Worm (Caenorhabditis elegans) whole organism, young adult: Measurements from ENCODE around the gene npp-27.

Experiments
- B0035.1 ChIP-seq: sonication (generic microtip); optimal IDR thresholded peaks from 2 replicates; lab custom pipeline; 2016; ENCODE audit warnings: missing genetic modification characterization, mild to moderate bottlenecking, missing compliant biosample characterization, missing genotype, missing genetic modification reagents
- C17E4.6 ChIP-seq: fragments of 200-800 bp; sonication (Bioruptor generic); IDR thresholded peaks from 2 replicates; pipeline ENCODE4 v1.3.6; 2022; ENCODE audit warnings: missing genetic modification reagents, missing genetic modification characterization, missing compliant biosample characterization
- F33H1.4 ChIP-seq: fragments of 200-800 bp; sonication (Bioruptor generic); IDR thresholded peaks from 2 replicates; pipeline ENCODE4 v1.3.6; 2022; ENCODE audit warnings: missing genetic modification reagents, missing genetic modification characterization, missing compliant biosample characterization
- F37B4.10 ChIP-seq: fragments of 200-800 bp; sonication (Bioruptor generic); IDR thresholded peaks from 2 replicates; pipeline ENCODE4 v1.3.6; 2022; ENCODE audit warnings: missing genetic modification characterization, missing compliant biosample characterization
- F57A8.1 ChIP-seq: fragments of 200-800 bp; sonication (Bioruptor generic); optimal IDR thresholded peaks from 2 replicates; lab custom pipeline; 2018; ENCODE audit warnings: mild to moderate bottlenecking, missing genetic modification characterization, moderate library complexity, missing compliant biosample characterization
- K12H6.12 ChIP-seq: fragments of 200-800 bp; sonication (Bioruptor generic); optimal IDR thresholded peaks from 2 replicates; lab custom pipeline; 2018; ENCODE audit warnings: mild to moderate bottlenecking, missing genetic modification characterization, missing compliant biosample characterization
- Y53F4B.3 ChIP-seq: fragments of 200-800 bp; sonication (Bioruptor generic); IDR thresholded peaks from 2 replicates; pipeline ENCODE4 v1.3.6; 2022; ENCODE audit warnings: missing genetic modification reagents, missing genetic modification characterization, missing compliant biosample characterization
- Y53G8AR.9 ChIP-seq: fragments of 200-800 bp; sonication (Bioruptor generic); conservative IDR thresholded peaks from 2 replicates; pipeline ENCODE4 v1.3.6; 2022; ENCODE audit warnings: missing genetic modification reagents, missing genetic modification characterization, missing compliant biosample characterization
- Y56A3A.18 ChIP-seq: fragments of 200-800 bp; sonication (Bioruptor generic); IDR thresholded peaks from 2 replicates; pipeline ENCODE4 v1.3.6; 2022; ENCODE audit warnings: missing genetic modification reagents, missing genetic modification characterization, missing compliant biosample characterization
- Y79H2A.3 ChIP-seq: fragments of 200-800 bp; sonication (Bioruptor generic); conservative IDR thresholded peaks from 2 replicates; pipeline ENCODE4 v1.3.6; 2022; ENCODE audit warnings: missing genetic modification reagents, missing genetic modification characterization, missing compliant biosample characterization
- akir-1 ChIP-seq: fragments of 200-800 bp; sonication (Bioruptor generic); optimal IDR thresholded peaks from 2 replicates; lab custom pipeline; 2018; ENCODE audit warnings: mild to moderate bottlenecking, missing genetic modification characterization, moderate library complexity, missing compliant biosample characterization
- atf-7 ChIP-seq: sonication (generic microtip); optimal IDR thresholded peaks from 2 replicates; lab custom pipeline; 2017; ENCODE audit warnings: mild to moderate bottlenecking, missing genetic modification characterization, missing compliant biosample characterization
- athp-1 ChIP-seq: sonication (generic microtip); optimal IDR thresholded peaks from 2 replicates; lab custom pipeline; 2017; ENCODE audit warnings: mild to moderate bottlenecking, missing genetic modification characterization, missing compliant biosample characterization
- attf-3 ChIP-seq: fragments of 200-800 bp; sonication (Bioruptor generic); conservative IDR thresholded peaks from 2 replicates; pipeline ENCODE4 v1.3.6; 2022; ENCODE audit warnings: missing genetic modification reagents, missing genetic modification characterization, missing compliant biosample characterization
- attf-5 ChIP-seq: fragments of 200-800 bp; sonication (Bioruptor generic); optimal IDR thresholded peaks from 2 replicates; lab custom pipeline; 2018; ENCODE audit warnings: mild to moderate bottlenecking, missing genetic modification characterization, missing compliant biosample characterization
- bed-1 ChIP-seq: fragments of 200-800 bp; sonication (Bioruptor generic); IDR thresholded peaks from 2 replicates; pipeline ENCODE4 v1.3.6; 2022; ENCODE audit warnings: missing genetic modification reagents, missing genetic modification characterization, missing compliant biosample characterization
- bed-2 ChIP-seq: fragments of 200-800 bp; sonication (Bioruptor generic); IDR thresholded peaks from 2 replicates; pipeline ENCODE4 v1.3.6; 2022; ENCODE audit warnings: missing genetic modification reagents, missing genetic modification characterization, missing compliant biosample characterization
- ccch-3 ChIP-seq: fragments of 200-800 bp; sonication (Bioruptor generic); optimal IDR thresholded peaks from 2 replicates; lab custom pipeline; 2018; ENCODE audit warnings: mild to moderate bottlenecking, missing genetic modification characterization, missing compliant biosample characterization
- chd-7 ChIP-seq: sonication (generic microtip); optimal IDR thresholded peaks from 2 replicates; lab custom pipeline; 2016; ENCODE audit warnings: mild to moderate bottlenecking, missing genetic modification characterization, moderate library complexity, missing compliant biosample characterization
- die-1 ChIP-seq: sonication (generic microtip); optimal IDR thresholded peaks from 2 replicates; lab custom pipeline; 2016; ENCODE audit warnings: missing genotype, mild to moderate bottlenecking, missing genetic modification characterization, missing compliant biosample characterization
- efl-1 ChIP-seq: fragments of 150-350 bp; optimal IDR thresholded peaks from 2 replicates; lab custom pipeline; 2014; ENCODE audit warnings: missing biosample characterization, missing genetic modification reagents, missing genetic modification characterization
- egl-44 ChIP-seq: fragments of 200-800 bp; sonication (Bioruptor generic); IDR thresholded peaks from 2 replicates; pipeline ENCODE4 v1.3.6; 2022; ENCODE audit warnings: missing genetic modification reagents, missing genetic modification characterization, missing compliant biosample characterization
- egrh-3 ChIP-seq: fragments of 200-800 bp; sonication (Bioruptor generic); IDR thresholded peaks from 2 replicates; pipeline ENCODE4 v1.3.6; 2022; ENCODE audit warnings: missing genetic modification reagents, missing genetic modification characterization, missing compliant biosample characterization
- ets-4 ChIP-seq: fragments of 200-800 bp; sonication (Bioruptor generic); optimal IDR thresholded peaks from 2 replicates; lab custom pipeline; 2018; ENCODE audit warnings: mild to moderate bottlenecking, missing genetic modification characterization, missing compliant biosample characterization
- him-1 ChIP-seq: sonication (generic microtip); optimal IDR thresholded peaks from 2 replicates; lab custom pipeline; 2016; ENCODE audit warnings: missing genotype, missing genetic modification reagents, missing genetic modification characterization, missing compliant biosample characterization
- hmg-1.2 ChIP-seq: fragments of 200-800 bp; sonication (Bioruptor generic); IDR thresholded peaks from 2 replicates; pipeline ENCODE4 v1.3.6; 2022; ENCODE audit warnings: missing genetic modification reagents, missing genetic modification characterization, missing compliant biosample characterization
- hrde-1 ChIP-seq: sonication (generic microtip); optimal IDR thresholded peaks from 2 replicates; lab custom pipeline; 2016; ENCODE audit warnings: missing genetic modification characterization, mild to moderate bottlenecking, missing compliant biosample characterization, moderate library complexity, missing genotype, missing genetic modification reagents, borderline replicate concordance
- let-526 ChIP-seq: fragments of 200-800 bp; sonication (Bioruptor generic); IDR thresholded peaks from 2 replicates; pipeline ENCODE4 v1.3.6; 2022; ENCODE audit warnings: missing genetic modification reagents, missing genetic modification characterization, missing compliant biosample characterization
- lin-26 ChIP-seq: fragments of 200-800 bp; sonication (Bioruptor generic); IDR thresholded peaks from 2 replicates; pipeline ENCODE4 v1.3.6; 2022; ENCODE audit warnings: missing genetic modification reagents, missing genetic modification characterization, missing compliant biosample characterization
- lin-40 ChIP-seq: sonication (generic microtip); optimal IDR thresholded peaks from 2 replicates; lab custom pipeline; 2016; ENCODE audit warnings: missing genetic modification characterization, mild to moderate bottlenecking, missing compliant biosample characterization, missing genotype, missing genetic modification reagents
- lin-54 ChIP-seq: fragments of 200-800 bp; sonication (Bioruptor generic); optimal IDR thresholded peaks from 2 replicates; lab custom pipeline; 2018; ENCODE audit warnings: mild to moderate bottlenecking, missing genetic modification characterization, missing compliant biosample characterization
- lsl-1 ChIP-seq: fragments of 200-800 bp; sonication (Bioruptor generic); optimal IDR thresholded peaks from 2 replicates; lab custom pipeline; 2018; ENCODE audit warnings: mild to moderate bottlenecking, missing genetic modification characterization, moderate library complexity, missing compliant biosample characterization
- madf-6 ChIP-seq: fragments of 200-800 bp; sonication (Bioruptor generic); IDR thresholded peaks from 2 replicates; pipeline ENCODE4 v1.3.6; 2022; ENCODE audit warnings: missing genetic modification reagents, missing genetic modification characterization, missing compliant biosample characterization
- madf-8 ChIP-seq: fragments of 200-800 bp; sonication (Bioruptor generic); conservative IDR thresholded peaks from 2 replicates; pipeline ENCODE4 v1.3.6; 2022; ENCODE audit warnings: missing genetic modification reagents, missing genetic modification characterization, missing compliant biosample characterization
- mes-4 ChIP-seq: sonication (generic microtip); optimal IDR thresholded peaks from 2 replicates; lab custom pipeline; 2016; ENCODE audit warnings: missing genotype, missing genetic modification characterization, missing compliant biosample characterization
- nfya-2 ChIP-seq: fragments of 200-800 bp; sonication (Bioruptor generic); IDR thresholded peaks from 2 replicates; pipeline ENCODE4 v1.3.6; 2022; ENCODE audit warnings: missing genetic modification reagents, missing genetic modification characterization, missing compliant biosample characterization
- nhr-120 ChIP-seq: fragments of 200-800 bp; sonication (Bioruptor generic); IDR thresholded peaks from 2 replicates; pipeline ENCODE4 v1.3.6; 2022; ENCODE audit warnings: missing genetic modification characterization, missing compliant biosample characterization
- rcor-1 ChIP-seq: fragments of 200-800 bp; sonication (Bioruptor generic); IDR thresholded peaks from 2 replicates; pipeline ENCODE4 v1.3.6; 2022; ENCODE audit warnings: missing genetic modification reagents, missing genetic modification characterization, missing compliant biosample characterization
- snpc-1.3 ChIP-seq: sonication (generic microtip); optimal IDR thresholded peaks from 2 replicates; lab custom pipeline; 2017; ENCODE audit warnings: missing genetic modification characterization, mild to moderate bottlenecking, missing compliant biosample characterization, antibody characterized with exemption, moderate library complexity, missing genotype, missing genetic modification reagents; ENCODE audit not compliant: insufficient read depth
- snpc-3.4 ChIP-seq: sonication (generic microtip); optimal IDR thresholded peaks from 2 replicates; lab custom pipeline; 2017; ENCODE audit warnings: missing genetic modification characterization, mild to moderate bottlenecking, missing compliant biosample characterization, antibody characterized with exemption, moderate library complexity, missing genotype, missing genetic modification reagents
- snpc-4 ChIP-seq, 5 experiments: fragments of 150-350 bp in 1 of 5; sonication (generic microtip) in 4 of 5; optimal IDR thresholded peaks; 2 replicates each; lab custom pipeline; 2014 to 2018; ENCODE audit warnings: missing genetic modification characterization in 5 of 5, missing biosample characterization in 3 of 5, antibody characterized with exemption in 2 of 5, mild to moderate bottlenecking in 2 of 5, missing compliant biosample characterization in 2 of 5, missing genotype in 2 of 5, moderate library complexity in 2 of 5, missing genetic modification reagents in 1 of 5
- tbx-9 ChIP-seq: sonication (generic microtip); optimal IDR thresholded peaks from 2 replicates; lab custom pipeline; 2016; ENCODE audit warnings: borderline replicate concordance, missing genetic modification characterization, inconsistent platforms, missing compliant biosample characterization
- unc-62 ChIP-seq: fragments of 150-350 bp; optimal IDR thresholded peaks from 2 replicates; lab custom pipeline; 2014; ENCODE audit warnings: missing biosample characterization, missing genetic modification reagents, missing genetic modification characterization
- zim-3 ChIP-seq: sonication (generic microtip); optimal IDR thresholded peaks from 2 replicates; lab custom pipeline; 2017; ENCODE audit warnings: mild to moderate bottlenecking, missing genetic modification characterization, moderate library complexity, missing compliant biosample characterization
- ztf-22 ChIP-seq: fragments of 200-800 bp; sonication (Bioruptor generic); optimal IDR thresholded peaks from 2 replicates; lab custom pipeline; 2018; ENCODE audit warnings: mild to moderate bottlenecking, missing genetic modification characterization, moderate library complexity, missing compliant biosample characterization
- ztf-25 ChIP-seq: fragments of 200-800 bp; sonication (Bioruptor generic); IDR thresholded peaks from 2 replicates; pipeline ENCODE4 v1.3.6; 2022; ENCODE audit warnings: missing genetic modification reagents, missing genetic modification characterization, missing compliant biosample characterization
- ztf-26 ChIP-seq: sonication (generic microtip); optimal IDR thresholded peaks from 2 replicates; lab custom pipeline; 2017; ENCODE audit warnings: missing genetic modification characterization, missing compliant biosample characterization

npp-27 gene

DNA sequence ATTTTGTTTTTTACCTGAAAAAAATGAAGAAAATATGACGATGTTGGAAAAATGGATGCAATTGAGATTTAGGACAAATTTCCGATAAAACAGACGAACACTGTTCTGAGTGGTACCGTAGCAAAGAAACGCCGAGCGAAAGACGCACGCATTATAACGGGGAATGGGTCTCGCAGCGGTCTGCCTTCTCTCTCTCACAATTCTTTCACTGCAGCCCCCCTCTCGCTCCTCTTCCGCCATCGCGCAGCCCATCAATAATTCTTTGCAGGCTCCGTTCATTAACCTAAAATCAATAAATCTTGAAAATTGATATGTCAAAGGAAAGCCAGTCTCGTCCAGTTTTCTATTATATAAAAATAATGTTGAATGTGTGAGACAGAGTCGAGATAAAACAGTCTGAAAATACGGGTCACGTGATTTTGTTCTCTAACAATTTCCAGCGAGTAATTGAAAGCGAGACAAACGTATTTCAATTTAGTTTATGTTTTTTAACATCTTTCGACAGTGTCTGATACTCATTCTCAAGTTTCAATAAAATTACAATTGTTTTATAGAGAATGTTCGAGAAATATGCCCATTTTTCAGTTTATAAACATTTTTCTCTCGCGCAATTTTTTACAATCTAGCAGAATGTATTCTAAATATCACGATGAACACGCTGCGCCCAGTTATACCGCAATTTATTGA is 449 bp downstream of the npp-27 start (continued):
- no peak for TF ChIP-seq attf-5 (GFP tag; lab: Kevin White, UChicago)
- TF ChIP-seq athp-1 (tag; lab: Kevin White, UChicago) = no peak
- TF ChIP-seq K12H6.12 (tag; lab: Kevin White, UChicago) = no peak
- no peak for TF ChIP-seq madf-8 (GFP tag; lab: Robert Waterston, UW)
- no peak for TF ChIP-seq lin-40 (tag; lab: Kevin White, UChicago)
- no peak for TF ChIP-seq zim-3
- no peak for TF ChIP-seq ccch-3
- TF ChIP-seq F33H1.4 (GFP tag; lab: Robert Waterston, UW) = peak; percentile 82
- TF ChIP-seq hrde-1 = no peak
- no peak for TF ChIP-seq Y53F4B.3 (GFP tag; lab: Robert Waterston, UW)
- TF ChIP-seq lin-54 (GFP tag; lab: Kevin White, UChicago) = peak; percentile 2
- no peak for TF ChIP-seq die-1
- TF ChIP-seq madf-6 (GFP tag; lab: Robert Waterston, UW) = peak; percentile 75
- TF ChIP-seq bed-2 (GFP tag; lab: Robert Waterston, UW) = no peak
- no peak for TF ChIP-seq egl-44 (GFP tag; lab: Robert Waterston, UW)
- TF ChIP-seq atf-7 = no peak
- no peak for TF ChIP-seq him-1 (tag; lab: Kevin White, UChicago)
- no peak for TF ChIP-seq ztf-25 (GFP tag; lab: Robert Waterston, UW)
- no peak for TF ChIP-seq ztf-26 (tag; lab: Kevin White, UChicago)
- TF ChIP-seq let-526 (GFP tag; lab: Robert Waterston, UW) = no peak
- no peak for TF ChIP-seq snpc-4 (GFP tag; optimal IDR thresholded peaks at IDR 0.05; lab: Kevin White, UChicago)
- peak in 3 of 4 experiments; percentile 3 to 50 (median 6) for TF ChIP-seq snpc-4 (tag; optimal IDR thresholded peaks at IDR 0.05; lab: Kevin White, UChicago)
- TF ChIP-seq F37B4.10 (GFP tag; lab: Robert Waterston, UW) = no peak
- TF ChIP-seq tbx-9 (tag; lab: Kevin White, UChicago) = no peak
- TF ChIP-seq Y53G8AR.9 = no peak
- TF ChIP-seq egrh-3 (GFP tag; lab: Robert Waterston, UW) = 0 out of 2 replicates have a peak, but pooled peaks have one; percentile 13
- no peak for TF ChIP-seq rcor-1
- TF ChIP-seq attf-3 (GFP tag; lab: Robert Waterston, UW) = no peak
- TF ChIP-seq nfya-2 (GFP tag; lab: Robert Waterston, UW) = no peak
- TF ChIP-seq lin-26 = no peak
- TF ChIP-seq hmg-1.2 (GFP tag; lab: Robert Waterston, UW) = peak; percentile 25; the same call in 1 of the 2 replicates
- TF ChIP-seq ets-4 = no peak
- TF ChIP-seq bed-1 = no peak
- no peak for TF ChIP-seq F57A8.1 (GFP tag; lab: Kevin White, UChicago)
- TF ChIP-seq Y79H2A.3 (GFP tag; lab: Robert Waterston, UW) = no peak
- no peak for TF ChIP-seq unc-62 (GFP tag; lab: Kevin White, UChicago)
- no peak for TF ChIP-seq snpc-1.3 (tag; lab: Kevin White, UChicago)
- TF ChIP-seq mes-4 (tag; lab: Kevin White, UChicago) = no peak
- no peak for TF ChIP-seq efl-1
- no peak for TF ChIP-seq snpc-3.4 (tag; lab: Kevin White, UChicago)
- TF ChIP-seq akir-1 (GFP tag; lab: Kevin White, UChicago) = no peak
- TF ChIP-seq chd-7 (tag; lab: Kevin White, UChicago) = no peak
- TF ChIP-seq ztf-22 = no peak
- TF ChIP-seq B0035.1 = no peak
- no peak for TF ChIP-seq C17E4.6 (GFP tag; lab: Robert Waterston, UW)
- TF ChIP-seq lsl-1 (GFP tag; lab: Kevin White, UChicago) = peak; percentile 82
- TF ChIP-seq Y56A3A.18 = no peak
- TF ChIP-seq nhr-120 (GFP tag; lab: Robert Waterston, UW) = no peak
